Fruit fly (Drosophila melanogaster) whole organism, adult: ENCODE results near the gene BthD.

ENCODE experiments used
- Crg-1 ChIP-seq: fragments of 200-800 bp; sonication (Bioruptor generic); optimal IDR thresholded peaks from 2 replicates; lab custom pipeline; 2016; ENCODE audit warnings: missing biosample characterization, missing genetic modification characterization
- pad ChIP-seq: fragments of 200-800 bp; sonication (Bioruptor generic); optimal IDR thresholded peaks from 3 replicates; lab custom pipeline; 2017; ENCODE audit warnings: missing biosample characterization, missing genetic modification characterization, mild to moderate bottlenecking, moderate library complexity, missing genetic modification reagents

dm6 chrX:13633298-13633891 is 21.5 kb downstream of the BthD start:
- no peak for TF ChIP-seq Crg-1 (GFP tag; lab: Kevin White, UChicago)
- no peak for TF ChIP-seq pad (GFP tag; lab: Kevin White, UChicago)
